Worm (Caenorhabditis elegans): Measurements from ENCODE around the gene abts-4.

abts-4 gene

ce11 chrX:6742011-6742683, 19.4 kb downstream of the abts-4 start, which contains the start of gene mdl-1 (continued):
- TF ChIP-seq nhr-77 (tag; optimal IDR thresholded peaks at IDR 0.05) (no peak), nhr-10 (tag; optimal IDR thresholded peaks at IDR 0.05) (no peak), peb-1 (tag; optimal IDR thresholded peaks at IDR 0.05) (no peak), ceh-82 (tag; optimal IDR thresholded peaks at IDR 0.05) (peak; percentile 52), egl-27 (tag; optimal IDR thresholded peaks at IDR 0.05) (peak; percentile 84), ceh-16 (tag; optimal IDR thresholded peaks at IDR 0.05) (peak; percentile 93), unc-55 (GFP tag; optimal IDR thresholded peaks at IDR 0.05) (peak; percentile 65), unc-39 (tag; optimal IDR thresholded peaks at IDR 0.05) (no peak), elt-3 (tag; optimal IDR thresholded peaks at IDR 0.05) (no peak), dmd-4 (tag; optimal IDR thresholded peaks at IDR 0.05) (no peak), Y55F3AM.14 (GFP tag; optimal IDR thresholded peaks at IDR 0.05) (peak; percentile 83), sma-3 (GFP tag; optimal IDR thresholded peaks at IDR 0.05) (peak; percentile 3), fos-1 (tag; optimal IDR thresholded peaks at IDR 0.05) (peak; percentile 82), R02D3.7 (tag; optimal IDR thresholded peaks at IDR 0.05) (no peak), nhr-25 (tag; optimal IDR thresholded peaks at IDR 0.05) (peak; percentile 93), snpc-4 (tag; optimal IDR thresholded peaks at IDR 0.05) (peak; percentile 73), elt-1 (tag; optimal IDR thresholded peaks at IDR 0.05) (peak; percentile 8), lin-13 (GFP tag; optimal IDR thresholded peaks at IDR 0.05) (peak; percentile 84), blmp-1 (tag; optimal IDR thresholded peaks at IDR 0.05; ENCODE audit: insufficient read depth) (peak; percentile 87)

ce11 chrX:6741532-6741931, 20.0 kb downstream of the abts-4 start:
- TF ChIP-seq elt-3 (tag; optimal IDR thresholded peaks at IDR 0.05) (no peak), lsy-2 (tag; optimal IDR thresholded peaks at IDR 0.05) (peak in 1 of 2 experiments; percentile 35), R02D3.7 (tag; optimal IDR thresholded peaks at IDR 0.05) (no peak), ztf-4 (tag; optimal IDR thresholded peaks at IDR 0.05) (no peak), sem-4 (tag; optimal IDR thresholded peaks at IDR 0.05) (peak; percentile 15), mdl-1 (tag; optimal IDR thresholded peaks at IDR 0.05) (peak in 1 of 2 experiments; percentile 90), nhr-11 (tag; optimal IDR thresholded peaks at IDR 0.05) (no peak), mab-5 (tag; optimal IDR thresholded peaks at IDR 0.05) (no peak), nhr-23 (tag; optimal IDR thresholded peaks at IDR 0.05) (no peak), Y55F3AM.14 (GFP tag; optimal IDR thresholded peaks at IDR 0.05) (no peak), ceh-82 (tag; optimal IDR thresholded peaks at IDR 0.05) (no peak), unc-62 (GFP tag; optimal IDR thresholded peaks at IDR 0.05) (peak; percentile 53), ama-1 (optimal IDR thresholded peaks at IDR 0.05) (no peak), nhr-129 (tag; optimal IDR thresholded peaks at IDR 0.05) (peak; percentile 70), F13H6.1 (tag; optimal IDR thresholded peaks at IDR 0.05) (no peak), blmp-1 (tag; optimal IDR thresholded peaks at IDR 0.05; ENCODE audit: insufficient read depth) (peak; percentile 91), ztf-1 (GFP tag; conservative IDR thresholded peaks at IDR 0.05) (no peak), nhr-12 (tag; optimal IDR thresholded peaks at IDR 0.05) (no peak), ZK546.5 (tag; optimal IDR thresholded peaks at IDR 0.05) (no peak), nhr-77 (tag; optimal IDR thresholded peaks at IDR 0.05) (no peak), aly-2 (tag; optimal IDR thresholded peaks at IDR 0.05) (no peak), nhr-10 (tag; optimal IDR thresholded peaks at IDR 0.05) (no peak), egl-27 (tag; optimal IDR thresholded peaks at IDR 0.05) (peak; percentile 86), nhr-6 (tag; optimal IDR thresholded peaks at IDR 0.05) (peak; percentile 68), lin-11 (tag; optimal IDR thresholded peaks at IDR 0.05) (no peak), sma-3 (GFP tag; optimal IDR thresholded peaks at IDR 0.05) (peak; percentile 89), ceh-16 (tag; optimal IDR thresholded peaks at IDR 0.05) (peak; percentile 61), unc-39 (tag; optimal IDR thresholded peaks at IDR 0.05) (no peak), mbf-1 (tag; optimal IDR thresholded peaks at IDR 0.05) (no peak), ztf-11 (tag; optimal IDR thresholded peaks at IDR 0.05) (no peak), alr-1 (tag; optimal IDR thresholded peaks at IDR 0.05) (no peak), unc-55 (GFP tag; optimal IDR thresholded peaks at IDR 0.05) (no peak), nhr-25 (tag; optimal IDR thresholded peaks at IDR 0.05) (peak; percentile 96), sma-9 (GFP tag; optimal IDR thresholded peaks at IDR 0.05) (peak; percentile 98), sma-9 (tag; optimal IDR thresholded peaks at IDR 0.05) (no peak), peb-1 (tag; optimal IDR thresholded peaks at IDR 0.05) (no peak), dmd-4 (tag; optimal IDR thresholded peaks at IDR 0.05) (no peak), lin-13 (GFP tag; optimal IDR thresholded peaks at IDR 0.05) (no peak), nhr-21 (tag; optimal IDR thresholded peaks at IDR 0.05) (peak; percentile 85), C34F6.9 (tag; optimal IDR thresholded peaks at IDR 0.05) (no peak), fos-1 (tag; optimal IDR thresholded peaks at IDR 0.05) (no peak), snpc-4 (tag; optimal IDR thresholded peaks at IDR 0.05) (no peak), nhr-237 (tag; optimal IDR thresholded peaks at IDR 0.05) (no peak), gmeb-1 (tag; optimal IDR thresholded peaks at IDR 0.05) (peak; percentile 40), elt-1 (tag; optimal IDR thresholded peaks at IDR 0.05) (no peak), crh-2 (tag; optimal IDR thresholded peaks at IDR 0.05) (peak; percentile 71), lin-39 (tag; optimal IDR thresholded peaks at IDR 0.05) (no peak), zag-1 (tag; optimal IDR thresholded peaks at IDR 0.05) (no peak), skn-1 (tag; optimal IDR thresholded peaks at IDR 0.05) (no peak)

All from whole organism, L2 larva.